Fruit fly (Drosophila melanogaster) whole organism, embryonic: Measurements from ENCODE around the gene cindr.

Experiments
- Adf1 ChIP-seq: fragments of 200-800 bp; sonication (Bioruptor generic); IDR thresholded peaks from 2 replicates; pipeline ENCODE4 v1.3.6; 2022; ENCODE audit warnings: missing biosample characterization, missing genetic modification characterization
- BEAF-32 ChIP-seq: fragments of 200-800 bp; sonication (Bioruptor generic); optimal IDR thresholded peaks from 3 replicates; lab custom pipeline; 2017; ENCODE audit warnings: missing biosample characterization, missing genetic modification characterization, mild to moderate bottlenecking, moderate library complexity, missing genetic modification reagents
- Bteb2 ChIP-seq: fragments of 200-800 bp; sonication (Bioruptor generic); optimal IDR thresholded peaks from 2 replicates; lab custom pipeline; 2016; ENCODE audit warnings: missing biosample characterization, missing genetic modification characterization
- CG10147 ChIP-seq: fragments of 200-800 bp; sonication (Bioruptor generic); optimal IDR thresholded peaks from 2 replicates; lab custom pipeline; 2019; ENCODE audit warnings: missing biosample characterization, mild to moderate bottlenecking, missing genetic modification characterization, moderate library complexity
- CG1024 ChIP-seq: fragments of 200-800 bp; sonication (Bioruptor generic); IDR thresholded peaks from 2 replicates; pipeline ENCODE4 v1.3.6; 2022; ENCODE audit warnings: missing biosample characterization, missing genetic modification characterization
- CG11085 ChIP-seq: fragments of 200-800 bp; sonication (Bioruptor generic); IDR thresholded peaks from 2 replicates; pipeline ENCODE4 v1.3.6; 2022; ENCODE audit warnings: missing biosample characterization, missing genetic modification characterization
- CG11696 ChIP-seq: fragments of 200-800 bp; sonication (Bioruptor generic); IDR thresholded peaks from 2 replicates; pipeline ENCODE4 v1.3.6; 2022; ENCODE audit warnings: missing biosample characterization, missing genetic modification characterization
- CG12155 ChIP-seq: fragments of 200-800 bp; sonication (Bioruptor generic); optimal IDR thresholded peaks from 3 replicates; lab custom pipeline; 2016; ENCODE audit warnings: missing biosample characterization, missing genetic modification characterization
- CG15696 ChIP-seq: fragments of 200-800 bp; sonication (Bioruptor generic); optimal IDR thresholded peaks from 2 replicates; lab custom pipeline; 2019; ENCODE audit warnings: missing biosample characterization, mild to moderate bottlenecking, missing genetic modification characterization, moderate library complexity
- CG18599 ChIP-seq: fragments of 200-800 bp; sonication (Bioruptor generic); optimal IDR thresholded peaks from 3 replicates; lab custom pipeline; 2017; ENCODE audit warnings: missing biosample characterization, missing genetic modification characterization, mild to moderate bottlenecking, moderate library complexity, missing genetic modification reagents
- CG2120 ChIP-seq: fragments of 200-800 bp; sonication (Bioruptor generic); optimal IDR thresholded peaks from 3 replicates; lab custom pipeline; 2016; ENCODE audit warnings: missing biosample characterization, missing genetic modification characterization
- CG32767 ChIP-seq: fragments of 200-800 bp; sonication (Bioruptor generic); IDR thresholded peaks from 2 replicates; pipeline ENCODE4 v1.3.6; 2022; ENCODE audit warnings: missing biosample characterization, missing genetic modification characterization
- CG6813 ChIP-seq: fragments of 200-800 bp; sonication (Bioruptor generic); optimal IDR thresholded peaks from 2 replicates; lab custom pipeline; 2017; ENCODE audit warnings: missing biosample characterization, missing genetic modification characterization, mild to moderate bottlenecking, moderate library complexity, missing genetic modification reagents
- CG7357 ChIP-seq: fragments of 200-800 bp; sonication (Bioruptor generic); IDR thresholded peaks from 3 replicates; pipeline ENCODE4 v1.3.6; 2022; ENCODE audit warnings: missing biosample characterization, missing genetic modification characterization
- CG7928 ChIP-seq: fragments of 200-800 bp; sonication (Bioruptor generic); optimal IDR thresholded peaks from 2 replicates; lab custom pipeline; 2017; ENCODE audit warnings: missing biosample characterization, mild to moderate bottlenecking, missing genetic modification characterization
- Dp ChIP-seq: fragments of 200-800 bp; sonication (Bioruptor generic); optimal IDR thresholded peaks from 2 replicates; lab custom pipeline; 2018; ENCODE audit warnings: missing biosample characterization, mild to moderate bottlenecking, missing genetic modification characterization, moderate library complexity
- Drgx ChIP-seq: fragments of 200-800 bp; sonication (Bioruptor generic); IDR thresholded peaks from 2 replicates; pipeline ENCODE4 v1.3.6; 2022; ENCODE audit warnings: missing biosample characterization, missing genetic modification characterization
- Gug ChIP-seq: fragments of 200-800 bp; sonication (Bioruptor generic); IDR thresholded peaks from 4 replicates; pipeline ENCODE4 v1.3.6; 2022; ENCODE audit warnings: missing biosample characterization, missing genetic modification characterization
- HLHmδ ChIP-seq: fragments of 200-800 bp; sonication (Bioruptor generic); optimal IDR thresholded peaks from 2 replicates; lab custom pipeline; 2018; ENCODE audit warnings: missing biosample characterization, mild to moderate bottlenecking, missing genetic modification characterization, moderate library complexity
- Meics ChIP-seq: fragments of 200-800 bp; sonication (Bioruptor generic); optimal IDR thresholded peaks from 2 replicates; lab custom pipeline; 2017; ENCODE audit warnings: missing biosample characterization, mild to moderate bottlenecking, missing genetic modification characterization
- Nf-YC ChIP-seq: fragments of 200-800 bp; optimal IDR thresholded peaks from 3 replicates; lab custom pipeline; 2019; ENCODE audit warnings: missing biosample characterization, mild to moderate bottlenecking, missing genetic modification characterization, moderate library complexity
- Ptx1 ChIP-seq: fragments of 200-800 bp; sonication (Bioruptor generic); IDR thresholded peaks from 2 replicates; pipeline ENCODE4 v1.3.6; 2022; ENCODE audit warnings: missing biosample characterization, missing genetic modification characterization
- Side ChIP-seq: fragments of 200-800 bp; sonication (Bioruptor generic); optimal IDR thresholded peaks from 2 replicates; lab custom pipeline; 2016; ENCODE audit warnings: missing biosample characterization, missing genetic modification characterization
- Sry-δ ChIP-seq: fragments of 200-800 bp; sonication (Bioruptor generic); optimal IDR thresholded peaks from 2 replicates; lab custom pipeline; 2016; ENCODE audit warnings: missing biosample characterization, missing genetic modification characterization
- br ChIP-seq: fragments of >200 bp; optimal IDR thresholded peaks from 2 replicates; lab custom pipeline; 2017
- chif ChIP-seq, 2 experiments: fragments of 200-800 bp; sonication (Bioruptor generic); optimal IDR thresholded peaks; 3 replicates each; lab custom pipeline; 2016; ENCODE audit warnings: missing biosample characterization in 2 of 2, missing genetic modification characterization in 2 of 2
- chm ChIP-seq: fragments of 200-800 bp; sonication (Bioruptor generic); IDR thresholded peaks from 2 replicates; pipeline ENCODE4 v1.3.6; 2022; ENCODE audit warnings: missing biosample characterization, missing genetic modification characterization
- corto ChIP-seq: fragments of 200-800 bp; sonication (Bioruptor generic); optimal IDR thresholded peaks from 2 replicates; lab custom pipeline; 2016; ENCODE audit warnings: missing biosample characterization, mild to moderate bottlenecking, missing genetic modification characterization, moderate library complexity
- crol ChIP-seq: fragments of 200-800 bp; sonication (Bioruptor generic); IDR thresholded peaks from 2 replicates; pipeline ENCODE4 v1.3.6; 2022; ENCODE audit warnings: missing biosample characterization, missing genetic modification characterization
- fd96Cb ChIP-seq: fragments of 200-800 bp; sonication (Bioruptor generic); optimal IDR thresholded peaks from 2 replicates; lab custom pipeline; 2018; ENCODE audit warnings: missing biosample characterization, mild to moderate bottlenecking, missing genetic modification characterization, moderate library complexity
- gt ChIP-seq: fragments of 200-800 bp; sonication (Bioruptor generic); IDR thresholded peaks from 2 replicates; pipeline ENCODE4 v1.3.6; 2022; ENCODE audit warnings: missing biosample characterization, missing genetic modification characterization
- p53 ChIP-seq: fragments of 200-800 bp; sonication (Bioruptor generic); optimal IDR thresholded peaks from 2 replicates; lab custom pipeline; 2016; ENCODE audit warnings: missing biosample characterization, missing genetic modification characterization
- pfk ChIP-seq: fragments of 200-800 bp; sonication (Bioruptor generic); optimal IDR thresholded peaks from 2 replicates; lab custom pipeline; 2018; ENCODE audit warnings: missing biosample characterization, mild to moderate bottlenecking, missing genetic modification characterization, moderate library complexity
- pnt ChIP-seq: fragments of 200-800 bp; sonication (Bioruptor generic); optimal IDR thresholded peaks from 3 replicates; lab custom pipeline; 2016; ENCODE audit warnings: missing biosample characterization, missing genetic modification characterization
- row ChIP-seq: fragments of 200-800 bp; sonication (Bioruptor generic); IDR thresholded peaks from 3 replicates; pipeline ENCODE4 v1.3.6; 2022; ENCODE audit warnings: missing biosample characterization, missing genetic modification characterization
- scrt ChIP-seq: fragments of 200-800 bp; sonication (Bioruptor generic); optimal IDR thresholded peaks from 2 replicates; lab custom pipeline; 2018; ENCODE audit warnings: missing biosample characterization, mild to moderate bottlenecking, missing genetic modification characterization, moderate library complexity
- sd ChIP-seq: fragments of 200-800 bp; sonication (Bioruptor generic); optimal IDR thresholded peaks from 3 replicates; lab custom pipeline; 2018; ENCODE audit warnings: missing biosample characterization, mild to moderate bottlenecking, missing genetic modification characterization, moderate library complexity
- sens ChIP-seq: fragments of 200-800 bp; sonication (Bioruptor generic); peaks from one replicate; lab custom pipeline; 2016; ENCODE audit warnings: missing biosample characterization, missing genetic modification characterization
- sim ChIP-seq: fragments of 200-800 bp; sonication (Bioruptor generic); IDR thresholded peaks from 2 replicates; pipeline ENCODE4 v1.3.6; 2022; ENCODE audit warnings: missing biosample characterization, missing genetic modification characterization
- slbo ChIP-seq: fragments of 200-800 bp; sonication (Bioruptor generic); IDR thresholded peaks from 2 replicates; pipeline ENCODE4 v1.3.6; 2022; ENCODE audit warnings: missing biosample characterization, missing genetic modification characterization
- so ChIP-seq: fragments of 200-800 bp; sonication (Bioruptor generic); IDR thresholded peaks from 3 replicates; pipeline ENCODE4 v1.3.6; 2022; ENCODE audit warnings: missing biosample characterization, missing genetic modification characterization
- sr ChIP-seq: fragments of 200-800 bp; sonication (Bioruptor generic); IDR thresholded peaks from 3 replicates; pipeline ENCODE4 v1.3.6; 2022; ENCODE audit warnings: missing biosample characterization, missing genetic modification characterization
- tap ChIP-seq: fragments of 200-800 bp; optimal IDR thresholded peaks from 3 replicates; lab custom pipeline; 2019; ENCODE audit warnings: missing biosample characterization, mild to moderate bottlenecking, missing genetic modification characterization, moderate library complexity
- unpg ChIP-seq: fragments of 200-800 bp; sonication (Bioruptor generic); optimal IDR thresholded peaks from 3 replicates; lab custom pipeline; 2018; ENCODE audit warnings: missing biosample characterization, mild to moderate bottlenecking, missing genetic modification characterization, moderate library complexity
- wek ChIP-seq: fragments of 200-800 bp; sonication (Bioruptor generic); optimal IDR thresholded peaks from 3 replicates; lab custom pipeline; 2018; ENCODE audit warnings: missing biosample characterization, mild to moderate bottlenecking, missing genetic modification characterization, moderate library complexity
- z ChIP-seq: fragments of 200-800 bp; sonication (Bioruptor generic); IDR thresholded peaks from 3 replicates; pipeline ENCODE4 v1.3.6; 2022; ENCODE audit warnings: missing biosample characterization, missing genetic modification characterization

Gene cindr

dm6 chr3R:30772779-30773546, 35.5 kb upstream of the cindr start (continued):
- TF ChIP-seq so (GFP tag; lab: Robert Waterston, UW) (no peak), CG7928 (GFP tag; lab: Kevin White, UChicago) (no peak), sens (peak; percentile 63), Nf-YC (tag; lab: Kevin White, UChicago) (peak; percentile 46), tap (tag; lab: Kevin White, UChicago) (no peak), br (lab: Kevin White, UChicago) (no peak), Gug (GFP tag; lab: Robert Waterston, UW) (no peak), CG1024 (GFP tag; lab: Robert Waterston, UW) (no peak), Side (GFP tag; lab: Kevin White, UChicago) (no peak), sim (GFP tag; lab: Robert Waterston, UW) (no peak), chif (GFP tag; optimal IDR thresholded peaks at IDR 0.05; lab: Kevin White, UChicago) (no peak), CG11085 (no peak), z (no peak), CG10147 (no peak), gt (GFP tag; lab: Robert Waterston, UW) (no peak), chm (GFP tag; lab: Robert Waterston, UW) (no peak), HLHmδ (GFP tag; lab: Kevin White, UChicago) (no peak), sd (tag; lab: Kevin White, UChicago) (no peak), CG6813 (no peak), pfk (no peak), row (GFP tag; lab: Robert Waterston, UW) (0 out of 3 replicates have a peak, but pooled peaks have one; percentile 24), Ptx1 (no peak), Dp (GFP tag; lab: Kevin White, UChicago) (no peak), pnt (GFP tag; lab: Kevin White, UChicago) (no peak), Meics (GFP tag; lab: Kevin White, UChicago) (no peak), Bteb2 (GFP tag; lab: Kevin White, UChicago) (no peak), corto (GFP tag; lab: Kevin White, UChicago) (no peak), p53 (GFP tag; lab: Kevin White, UChicago) (no peak), slbo (GFP tag; lab: Robert Waterston, UW) (peak; percentile 26; the same call in 1 of the 2 replicates), CG15696 (no peak), Adf1 (GFP tag; lab: Robert Waterston, UW) (no peak), CG2120 (GFP tag; lab: Kevin White, UChicago) (no peak), scrt (GFP tag; lab: Kevin White, UChicago) (no peak), Drgx (GFP tag; lab: Robert Waterston, UW) (no peak), unpg (GFP tag; lab: Kevin White, UChicago) (peak; percentile 6), fd96Cb (peak; percentile 0), sr (no peak), crol (GFP tag; lab: Robert Waterston, UW) (0 out of 2 replicates have a peak, but pooled peaks have one; percentile 42), wek (no peak), CG7357 (GFP tag; lab: Robert Waterston, UW) (no peak), CG18599 (GFP tag; lab: Kevin White, UChicago) (no peak), CG32767 (GFP tag; lab: Robert Waterston, UW) (0 out of 2 replicates have a peak, but pooled peaks have one; percentile 17), CG11696 (GFP tag; lab: Robert Waterston, UW) (no peak), CG12155 (GFP tag; lab: Kevin White, UChicago) (no peak), Sry-δ (no peak), BEAF-32 (no peak)
